Fruit fly (Drosophila melanogaster) whole organism: ENCODE measurements around the gene OtopLc.
A peak's percentile ranks its signal among the peaks of the same experiment; 100 is the strongest.

ENCODE experiments used
- CG8478 ChIP-seq: fragments of >200 bp; optimal IDR thresholded peaks from 2 replicates; lab custom pipeline; 2018; ENCODE audit warnings: inconsistent platforms
- Dll ChIP-seq: fragments of >200 bp; optimal IDR thresholded peaks from 2 replicates; lab custom pipeline; 2017
- EcR ChIP-seq, 2 experiments: fragments of >200 bp; optimal IDR thresholded peaks; 2 replicates each; lab custom pipeline; 2017; ENCODE audit warnings: missing biosample characterization in 2 of 2, missing genetic modification characterization in 2 of 2, missing genetic modification reagents in 2 of 2
- pan ChIP-seq: fragments of >200 bp; optimal IDR thresholded peaks from 2 replicates; lab custom pipeline; 2017
- psq ChIP-seq: fragments of >200 bp; optimal IDR thresholded peaks from 2 replicates; lab custom pipeline; 2017
- usp ChIP-seq: fragments of >200 bp; optimal IDR thresholded peaks from 2 replicates; lab custom pipeline; 2017; ENCODE audit warnings: missing biosample characterization, missing genetic modification characterization, mixed read lengths

Gene OtopLc

DNA sequence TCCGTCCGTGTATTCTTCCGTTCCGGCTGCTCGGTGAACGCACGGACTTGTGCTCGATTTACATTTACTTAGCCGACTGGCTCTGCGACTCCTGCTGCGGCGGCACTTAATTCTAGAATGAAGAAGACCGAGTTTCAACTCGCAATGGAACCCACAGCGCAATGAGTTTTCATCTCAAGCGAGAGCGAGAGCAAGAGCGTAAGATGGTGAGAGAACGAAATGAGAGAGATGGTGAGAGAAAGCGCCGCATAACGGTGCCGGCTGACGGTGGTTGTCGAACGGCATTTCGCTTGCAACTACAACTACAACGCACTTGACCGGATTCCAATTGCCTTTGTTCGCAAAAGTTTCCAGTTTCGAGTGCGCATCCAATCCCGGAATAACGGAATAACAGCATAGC lies at the start of gene OtopLc:
Gene OtopLc (minus strand): TSS at position 101 of the 400 bp plus-strand sequence.
- TF ChIP-seq pan (no peak), EcR (GFP tag; optimal IDR thresholded peaks at IDR 0.05; lab: Kevin White, UChicago) (no peak), Dll (lab: Kevin White, UChicago) (no peak), usp (no peak), psq (lab: Kevin White, UChicago) (no peak), CG8478 (no peak)

DNA sequence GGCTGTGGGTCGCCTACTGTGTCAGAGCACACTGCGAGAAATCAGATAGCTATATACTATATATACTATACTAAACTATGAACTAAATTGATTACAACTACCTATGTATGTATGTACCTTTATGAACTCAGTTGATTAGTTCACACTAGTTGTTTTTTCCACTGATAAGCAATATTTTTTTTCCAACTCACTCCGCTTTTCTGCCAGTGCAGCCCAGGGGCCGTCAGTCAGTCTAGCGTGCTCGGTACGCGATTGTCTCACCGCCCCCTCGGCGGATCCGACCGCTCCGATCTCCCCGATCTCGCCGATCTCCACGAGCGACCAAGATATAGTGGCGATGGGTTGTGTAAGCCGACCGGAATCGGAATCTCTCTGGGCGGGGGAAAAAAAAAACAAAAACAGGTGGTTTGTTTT lies 43.2 kb upstream of the OtopLc start:
- TF ChIP-seq pan (no peak), Dll (lab: Kevin White, UChicago) (no peak), EcR (GFP tag; optimal IDR thresholded peaks at IDR 0.05; lab: Kevin White, UChicago) (no peak), psq (lab: Kevin White, UChicago) (no peak), usp (no peak), CG8478 (no peak)

DNA sequence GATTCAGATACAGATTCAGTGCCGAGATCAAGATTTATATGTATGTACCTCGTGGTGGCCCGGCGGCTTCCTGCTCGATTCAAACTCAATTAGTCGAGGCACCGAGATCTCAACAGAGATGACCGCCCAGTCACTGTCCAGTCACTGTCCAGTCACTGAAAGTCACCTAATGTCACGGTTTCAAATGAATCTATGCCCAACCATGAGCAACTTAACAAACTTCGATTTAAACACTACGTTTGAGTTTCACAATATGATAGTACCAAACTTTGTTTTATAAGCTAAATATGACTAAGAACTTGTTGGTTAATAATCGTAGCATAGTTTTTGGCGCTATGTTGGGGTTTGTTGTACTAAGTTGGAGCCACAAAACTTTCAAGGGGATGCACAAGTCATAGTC lies 42.4 kb upstream of the OtopLc start:
- TF ChIP-seq psq (lab: Kevin White, UChicago), result no peak
- TF ChIP-seq CG8478, result no peak
- TF ChIP-seq EcR (GFP tag; optimal IDR thresholded peaks at IDR 0.05; lab: Kevin White, UChicago), result no peak
- TF ChIP-seq pan, result no peak
- no peak for TF ChIP-seq Dll (lab: Kevin White, UChicago)
- TF ChIP-seq usp, result no peak

DNA sequence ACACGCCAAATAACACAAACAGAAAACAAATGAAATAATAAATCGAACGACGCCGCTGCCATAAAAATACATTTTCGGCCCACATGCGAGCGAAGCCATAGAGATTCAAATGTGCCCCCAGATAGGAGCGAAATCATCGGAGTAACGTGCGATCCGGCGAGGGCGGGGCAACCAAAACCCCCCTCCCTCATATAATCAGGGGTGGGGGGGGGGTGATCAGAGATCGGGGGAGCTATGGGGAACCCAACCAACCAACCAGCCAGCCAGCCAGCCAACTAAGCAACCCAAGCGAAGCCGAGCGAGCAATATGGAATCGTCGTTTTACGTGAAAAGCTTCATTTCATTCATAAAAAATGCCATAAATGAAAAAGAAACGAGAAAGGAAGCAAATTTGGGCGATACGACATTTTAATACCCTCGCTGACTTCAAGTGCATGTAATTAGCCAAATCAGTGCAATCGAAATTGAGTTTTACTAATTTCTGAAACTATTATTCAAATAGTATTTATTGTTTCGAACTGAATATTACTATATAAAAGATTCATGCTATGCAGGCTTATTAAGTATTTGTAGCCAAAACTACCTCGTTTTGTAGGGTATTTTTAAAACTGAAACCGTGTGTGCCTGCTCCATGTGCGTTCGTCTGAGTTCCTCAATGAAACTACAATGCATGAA lies 37.3 kb upstream of the OtopLc start:
- peak; percentile 70 for TF ChIP-seq pan
- TF ChIP-seq Dll (lab: Kevin White, UChicago), result no peak

DNA sequence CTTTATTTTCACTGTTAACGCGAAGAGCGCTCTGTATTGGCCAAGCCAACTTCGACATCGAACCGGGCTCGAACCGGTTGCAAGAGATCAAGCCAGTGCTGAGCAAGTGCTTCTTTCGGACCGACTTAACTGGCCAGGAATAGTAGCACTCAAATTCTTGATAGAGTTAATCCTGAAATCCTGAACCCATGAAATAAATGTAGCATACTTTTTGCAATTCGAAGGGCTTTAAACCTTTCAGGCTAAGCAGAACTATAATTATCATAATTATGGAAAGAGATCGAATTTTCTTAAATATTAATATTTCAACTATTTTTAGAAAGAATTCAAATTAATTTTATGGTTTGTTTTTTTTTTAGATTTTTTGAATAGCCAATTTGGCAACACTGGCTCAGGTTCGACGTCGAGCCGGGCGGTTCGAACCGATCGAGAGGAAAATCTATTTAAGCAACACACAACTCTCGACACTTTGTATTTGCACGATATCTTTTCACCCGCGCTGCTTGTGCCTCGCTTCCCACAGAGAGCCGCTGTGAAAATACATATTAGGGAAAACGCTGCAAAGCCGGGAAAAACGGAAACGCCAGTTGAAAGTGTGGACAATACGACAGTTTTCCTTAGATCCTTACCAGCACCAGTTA lies 35.5 kb upstream of the OtopLc start, which contains the start of gene AdamTS-B:
Gene AdamTS-B (plus strand): TSS at position 471 of the 641 bp plus-strand sequence.
- TF ChIP-seq pan (no peak), EcR (GFP tag; optimal IDR thresholded peaks at IDR 0.05; lab: Kevin White, UChicago) (no peak), usp (no peak), psq (lab: Kevin White, UChicago) (no peak), Dll (lab: Kevin White, UChicago) (no peak), CG8478 (no peak)

DNA sequence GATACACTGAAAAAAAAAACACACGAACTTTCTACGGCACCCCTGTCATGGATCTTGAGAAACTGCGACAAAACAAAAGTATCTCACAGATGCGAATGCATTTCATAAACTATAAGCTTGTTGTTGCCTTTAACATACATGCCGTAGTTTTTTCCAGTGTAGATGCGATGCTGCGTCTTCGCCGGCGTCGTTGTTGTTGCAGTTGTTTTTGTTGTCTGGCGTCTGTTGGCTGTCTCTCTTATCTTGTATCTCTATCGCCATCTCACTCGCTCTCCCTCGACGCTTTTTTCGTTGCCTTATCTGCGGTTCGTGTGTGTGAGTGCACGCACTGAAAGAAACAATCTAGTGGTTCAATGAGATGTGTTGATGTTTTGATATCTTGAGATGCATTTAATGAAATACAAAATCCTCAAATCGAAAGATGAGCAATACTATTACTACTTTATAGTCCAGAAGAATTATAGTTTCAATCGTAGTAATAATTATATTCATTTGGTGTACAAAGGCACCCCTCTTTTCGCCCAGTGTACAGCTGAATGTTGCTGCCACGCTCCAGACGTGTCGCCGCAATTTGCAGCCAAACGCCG lies 33.9 kb upstream of the OtopLc start:
- TF ChIP-seq EcR (GFP tag; optimal IDR thresholded peaks at IDR 0.05; lab: Kevin White, UChicago) (no peak), pan (no peak), usp (no peak), psq (lab: Kevin White, UChicago) (no peak), CG8478 (no peak), Dll (lab: Kevin White, UChicago) (no peak)

DNA sequence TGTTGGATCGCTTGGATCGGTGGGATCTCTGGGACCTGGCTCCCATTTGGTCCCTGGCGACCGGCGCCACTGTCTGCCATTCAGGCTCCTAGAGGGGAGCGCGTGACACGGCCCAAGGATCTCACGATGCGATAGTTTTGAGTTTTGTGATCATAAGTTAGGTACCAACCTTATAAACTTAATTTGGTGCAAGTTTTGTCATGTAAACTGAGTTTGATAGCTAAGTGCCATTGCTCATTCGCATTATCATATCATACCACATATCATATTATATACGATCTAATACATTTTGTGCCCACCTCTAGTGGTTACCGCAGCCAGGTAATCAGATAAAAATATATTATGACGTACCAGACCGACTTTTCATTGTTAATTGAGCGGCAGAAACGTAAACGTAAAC lies 33.3 kb upstream of the OtopLc start:
- TF ChIP-seq usp, result no peak
- no peak for TF ChIP-seq pan
- no peak for TF ChIP-seq Dll (lab: Kevin White, UChicago)
- TF ChIP-seq psq (lab: Kevin White, UChicago), result no peak
- TF ChIP-seq EcR (GFP tag; optimal IDR thresholded peaks at IDR 0.05; lab: Kevin White, UChicago), result no peak
- TF ChIP-seq CG8478, result no peak

DNA sequence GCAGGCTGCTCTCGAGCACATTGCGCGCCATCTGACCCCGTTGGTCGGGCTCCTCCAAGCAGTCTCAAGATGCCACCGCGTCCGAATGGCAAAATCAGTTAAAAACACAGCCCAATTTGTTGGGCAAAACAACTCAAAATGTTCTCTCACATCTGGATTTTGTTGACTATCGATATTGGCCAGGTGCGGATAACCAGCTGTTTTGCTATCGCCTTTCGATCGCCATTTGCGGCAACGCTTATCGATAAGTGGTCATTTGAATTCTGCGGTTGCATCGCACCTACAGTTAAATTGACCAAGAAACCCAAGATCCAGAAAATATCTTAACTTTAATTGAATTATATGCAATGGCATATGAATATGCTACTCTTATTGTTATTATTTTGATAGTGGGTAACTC lies 32.4 kb upstream of the OtopLc start, which contains the start of gene CG3149:
Gene CG3149 (minus strand): TSS at position 171 of the 400 bp plus-strand sequence.
- TF ChIP-seq CG8478, result no peak
- TF ChIP-seq Dll (lab: Kevin White, UChicago), result no peak
- TF ChIP-seq usp, result no peak
- no peak for TF ChIP-seq EcR (GFP tag; optimal IDR thresholded peaks at IDR 0.05; lab: Kevin White, UChicago)
- TF ChIP-seq psq (lab: Kevin White, UChicago), result no peak

DNA sequence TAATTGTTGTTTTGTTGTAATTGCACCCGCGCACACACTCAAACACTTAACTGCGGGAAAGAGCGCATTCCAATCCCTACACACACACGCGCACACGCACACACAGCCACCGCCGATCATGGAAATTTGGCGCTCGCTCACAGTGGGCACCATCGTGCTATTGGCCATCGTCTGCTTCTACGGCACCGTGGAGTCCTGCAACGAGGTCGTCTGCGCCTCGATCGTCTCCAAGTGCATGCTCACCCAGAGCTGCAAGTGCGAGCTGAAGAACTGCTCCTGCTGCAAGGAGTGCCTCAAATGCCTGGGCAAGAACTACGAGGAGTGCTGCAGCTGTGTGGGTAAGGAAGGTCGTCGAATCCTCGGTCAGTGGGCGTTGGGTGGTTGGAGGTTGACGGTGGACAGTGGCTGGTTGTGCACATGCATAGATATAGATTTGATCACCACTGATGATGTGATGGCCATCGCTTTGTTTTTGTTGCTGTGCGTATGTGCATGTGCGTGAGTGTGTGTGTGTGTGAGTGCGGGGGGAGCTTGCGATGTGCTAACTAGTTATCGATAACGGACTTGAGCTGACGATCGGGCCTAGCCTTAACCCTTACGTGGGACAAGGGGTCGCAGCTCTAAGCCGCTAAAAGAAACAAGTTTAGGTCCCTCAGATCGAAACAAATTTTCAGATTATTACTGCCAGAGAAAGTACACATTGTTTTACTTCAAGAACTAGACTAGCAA lies 28.2 kb upstream of the OtopLc start:
- no peak for TF ChIP-seq pan

DNA sequence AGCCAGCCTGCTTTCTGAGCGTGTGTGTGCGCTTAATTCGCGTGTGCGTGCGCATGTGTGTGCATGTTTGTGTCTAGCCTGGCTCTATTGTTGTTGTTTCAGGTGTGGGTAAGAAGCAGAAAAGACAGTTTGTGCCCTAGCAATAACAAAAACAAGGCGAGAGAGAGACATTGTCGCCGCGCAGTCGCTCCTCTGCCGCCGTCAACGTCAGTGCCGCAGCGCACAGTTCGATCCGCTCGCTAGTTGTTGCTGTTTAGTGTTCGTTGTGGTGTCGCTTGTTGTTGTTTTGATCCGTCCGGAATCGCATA lies 27.5 kb upstream of the OtopLc start:
- TF ChIP-seq CG8478 (no peak), pan (no peak), usp (no peak), psq (lab: Kevin White, UChicago) (no peak), EcR (GFP tag; optimal IDR thresholded peaks at IDR 0.05; lab: Kevin White, UChicago) (no peak), Dll (lab: Kevin White, UChicago) (no peak)

DNA sequence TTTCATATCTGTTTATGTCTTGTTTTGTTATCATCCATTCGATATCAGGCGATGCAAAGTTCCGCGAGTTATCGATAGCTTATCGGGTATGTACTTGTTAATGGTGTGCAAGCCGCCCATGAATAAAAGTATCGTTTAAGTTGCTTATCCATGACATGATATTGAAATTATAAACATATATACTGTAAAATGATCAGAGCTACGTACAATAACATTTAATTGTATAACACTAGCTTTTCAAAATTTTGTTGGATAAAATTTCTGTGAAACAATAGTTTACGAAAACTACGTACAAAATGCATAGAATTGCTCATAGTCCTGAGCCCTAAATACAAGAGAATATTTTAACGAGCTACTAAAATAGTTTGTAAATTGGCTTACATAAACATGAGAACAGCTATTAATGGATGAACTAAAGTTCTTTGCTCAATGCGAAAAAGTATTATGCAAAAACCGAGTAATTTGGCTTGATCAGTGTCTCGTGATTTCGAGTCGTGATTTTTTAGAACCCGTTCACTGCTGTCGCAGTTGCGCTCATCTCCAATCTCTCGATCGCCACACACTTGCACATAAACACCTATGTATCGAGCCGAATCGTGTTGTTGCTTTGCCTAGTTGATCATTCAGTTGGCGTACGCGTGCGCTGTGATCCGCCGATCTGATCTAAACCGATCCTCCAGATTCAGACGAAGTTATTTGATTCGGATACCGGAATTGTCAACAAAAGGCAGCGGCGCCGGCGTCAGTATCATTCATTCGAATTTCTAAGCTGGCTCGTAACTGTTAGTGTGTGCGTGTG lies 27.0 kb upstream of the OtopLc start, which contains the start of the genes PGAP1 and cv:
Gene PGAP1 (minus strand): TSS at position 57 of the 799 bp plus-strand sequence.
Gene cv (plus strand): TSS at position 586 of the 799 bp plus-strand sequence.
- no peak for TF ChIP-seq Dll (lab: Kevin White, UChicago)
- no peak for TF ChIP-seq CG8478
- no peak for TF ChIP-seq EcR (GFP tag; optimal IDR thresholded peaks at IDR 0.05; lab: Kevin White, UChicago)
- TF ChIP-seq usp, result no peak
- TF ChIP-seq pan, result no peak
- TF ChIP-seq psq (lab: Kevin White, UChicago), result no peak

DNA sequence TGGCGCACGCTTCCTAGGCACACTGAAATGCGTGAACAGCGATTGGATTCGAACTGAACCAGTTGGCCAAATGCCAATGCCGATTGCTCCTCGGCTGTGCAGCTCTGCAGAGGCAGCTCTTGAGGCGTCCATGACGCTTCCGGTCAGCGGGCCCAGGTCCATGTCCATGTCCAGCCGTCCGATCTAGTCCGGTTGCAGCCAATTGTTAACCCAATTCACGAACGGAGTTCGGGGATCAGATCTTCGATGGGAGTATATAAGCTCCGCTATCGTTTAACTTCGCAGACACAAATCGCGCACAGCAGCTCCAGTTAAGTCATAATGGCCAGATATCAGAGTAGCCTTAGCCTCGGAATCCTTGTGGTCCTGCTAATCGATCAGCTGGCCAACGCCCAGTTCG lies 20.3 kb upstream of the OtopLc start, which contains the start of gene CG42449:
Gene CG42449 (plus strand): TSS at position 301 of the 400 bp plus-strand sequence.
- TF ChIP-seq Dll (lab: Kevin White, UChicago) (no peak), psq (lab: Kevin White, UChicago) (no peak), EcR (GFP tag; optimal IDR thresholded peaks at IDR 0.05; lab: Kevin White, UChicago) (no peak), usp (no peak), CG8478 (no peak), pan (no peak)
